Worm (Caenorhabditis elegans) whole organism, early embryonic: ENCODE data around the gene nep-1.

Source experiments
- B0310.2 ChIP-seq: sonication (generic microtip); optimal IDR thresholded peaks from 2 replicates; lab custom pipeline; 2016; ENCODE audit warnings: mild to moderate bottlenecking, missing genetic modification characterization, missing compliant biosample characterization
- ama-1 ChIP-seq: fragments of 150-350 bp; optimal IDR thresholded peaks from 2 replicates; lab custom pipeline; 2014
- flt-1 ChIP-seq: fragments of 200-800 bp; sonication (Bioruptor generic); IDR thresholded peaks from 2 replicates; pipeline ENCODE4 v1.3.6; 2022; ENCODE audit warnings: missing genetic modification characterization, missing compliant biosample characterization
- hmg-4 ChIP-seq: fragments of 200-800 bp; sonication (Bioruptor generic); optimal IDR thresholded peaks from 2 replicates; lab custom pipeline; 2018; ENCODE audit warnings: mild to moderate bottlenecking, missing genetic modification characterization, missing compliant biosample characterization
- pes-1 ChIP-seq: fragments of 200-800 bp; sonication (Bioruptor generic); IDR thresholded peaks from 2 replicates; pipeline ENCODE4 v1.3.6; 2022; ENCODE audit warnings: missing genetic modification reagents, missing genetic modification characterization, missing compliant biosample characterization
- scrt-1 ChIP-seq: fragments of 200-800 bp; sonication (Bioruptor generic); IDR thresholded peaks from 2 replicates; pipeline ENCODE4 v1.3.6; 2022; ENCODE audit warnings: missing genetic modification characterization, missing compliant biosample characterization
- sea-1 ChIP-seq: fragments of 200-800 bp; sonication (Bioruptor generic); conservative IDR thresholded peaks from 2 replicates; pipeline ENCODE4 v1.3.6; 2022; ENCODE audit warnings: missing genetic modification characterization, missing compliant biosample characterization

DNA sequence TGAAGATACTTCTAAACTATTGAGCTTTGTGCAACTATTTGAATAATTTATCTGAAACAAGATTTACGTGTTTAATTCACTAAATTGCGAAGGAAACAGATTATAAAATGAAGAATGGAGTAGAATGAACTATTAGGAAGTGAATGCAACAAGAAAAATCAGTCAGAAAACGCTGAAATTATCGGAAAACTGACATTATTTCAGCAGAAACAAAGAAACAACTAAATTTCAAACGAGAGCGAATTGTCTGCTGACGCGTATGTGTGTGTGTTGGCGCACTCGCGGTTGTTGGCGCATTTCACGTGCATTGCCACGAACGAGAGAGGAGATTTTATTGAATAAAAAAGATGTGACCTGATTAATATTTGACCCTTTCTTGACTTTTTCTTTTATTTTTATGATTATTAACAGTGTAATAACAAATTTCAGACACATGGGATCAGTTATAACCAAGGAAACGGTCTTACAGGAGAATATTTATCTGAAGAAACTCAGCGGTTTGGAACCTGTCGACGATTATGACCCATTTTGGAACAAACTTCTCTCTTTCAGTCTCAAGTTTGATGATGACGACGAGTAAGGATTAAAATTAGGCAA, 19.0 kb upstream of the nep-1 start, which contains the start of the genes trr-1 and C47D12.2:
- TF ChIP-seq ama-1 (no peak), hmg-4 (GFP tag; lab: Kevin White, UChicago) (no peak), pes-1 (GFP tag; lab: Robert Waterston, UW) (no peak), flt-1 (GFP tag; lab: Robert Waterston, UW) (0 out of 2 replicates have a peak, but pooled peaks have one; percentile 48), scrt-1 (no peak), sea-1 (GFP tag; lab: Robert Waterston, UW) (no peak), B0310.2 (tag; lab: Kevin White, UChicago) (no peak)
